Fruit fly (Drosophila melanogaster) whole organism, embryonic: ENCODE measurements around the gene CG17234.

Source experiments
- Asciz ChIP-seq: fragments of 200-800 bp; sonication (Bioruptor generic); optimal IDR thresholded peaks from 2 replicates; lab custom pipeline; 2017; ENCODE audit warnings: missing biosample characterization, mild to moderate bottlenecking, missing genetic modification characterization, missing genetic modification reagents
- Atf-2 ChIP-seq: fragments of 200-800 bp; sonication (Bioruptor generic); optimal IDR thresholded peaks from 2 replicates; lab custom pipeline; 2016; ENCODE audit warnings: missing biosample characterization, missing genetic modification characterization
- B-H2 ChIP-seq: fragments of 200-800 bp; sonication (Bioruptor generic); optimal IDR thresholded peaks from 2 replicates; lab custom pipeline; 2018; ENCODE audit warnings: missing biosample characterization, mild to moderate bottlenecking, missing genetic modification characterization
- CG10462 ChIP-seq: fragments of 200-800 bp; sonication (Bioruptor generic); optimal IDR thresholded peaks from 2 replicates; lab custom pipeline; 2016; ENCODE audit warnings: missing biosample characterization, missing genetic modification characterization
- CG11247 ChIP-seq: fragments of 200-800 bp; sonication (Bioruptor generic); IDR thresholded peaks from 2 replicates; pipeline ENCODE4 v1.3.6; 2022; ENCODE audit warnings: missing biosample characterization, missing genetic modification characterization
- CG12104 ChIP-seq: fragments of 200-800 bp; sonication (Bioruptor generic); optimal IDR thresholded peaks from 3 replicates; lab custom pipeline; 2016; ENCODE audit warnings: missing biosample characterization, missing genetic modification characterization
- CG12155 ChIP-seq: fragments of 200-800 bp; sonication (Bioruptor generic); optimal IDR thresholded peaks from 3 replicates; lab custom pipeline; 2016; ENCODE audit warnings: missing biosample characterization, missing genetic modification characterization
- CG12236 ChIP-seq: fragments of 200-800 bp; sonication (Bioruptor generic); optimal IDR thresholded peaks from 2 replicates; lab custom pipeline; 2016; ENCODE audit warnings: missing biosample characterization, missing genetic modification characterization
- CG15601 ChIP-seq: fragments of 200-800 bp; sonication (Bioruptor generic); optimal IDR thresholded peaks from 3 replicates; lab custom pipeline; 2019; ENCODE audit warnings: missing biosample characterization, mild to moderate bottlenecking, missing genetic modification characterization, moderate library complexity
- CG1603 ChIP-seq: fragments of 200-800 bp; sonication (Bioruptor generic); optimal IDR thresholded peaks from 2 replicates; lab custom pipeline; 2019; ENCODE audit warnings: missing biosample characterization, mild to moderate bottlenecking, missing genetic modification characterization, moderate library complexity
- CG18262 ChIP-seq: fragments of 200-800 bp; optimal IDR thresholded peaks from 3 replicates; lab custom pipeline; 2019; ENCODE audit warnings: missing biosample characterization, mild to moderate bottlenecking, missing genetic modification characterization, moderate library complexity
- CG31365 ChIP-seq: fragments of 200-800 bp; sonication (Bioruptor generic); optimal IDR thresholded peaks from 2 replicates; lab custom pipeline; 2018; ENCODE audit warnings: missing biosample characterization, mild to moderate bottlenecking, missing genetic modification characterization
- CG33213 ChIP-seq: fragments of 200-800 bp; sonication (Bioruptor generic); optimal IDR thresholded peaks from 3 replicates; lab custom pipeline; 2016; ENCODE audit warnings: missing biosample characterization, missing genetic modification characterization
- CG4820 ChIP-seq: fragments of 200-800 bp; sonication (Bioruptor generic); optimal IDR thresholded peaks from 3 replicates; lab custom pipeline; 2016; ENCODE audit warnings: missing biosample characterization, missing genetic modification characterization
- CG5245 ChIP-seq: fragments of 200-800 bp; sonication (Bioruptor generic); optimal IDR thresholded peaks from 3 replicates; lab custom pipeline; 2016; ENCODE audit warnings: missing biosample characterization, missing genetic modification characterization
- CG6175 ChIP-seq: fragments of 200-800 bp; sonication (Bioruptor generic); IDR thresholded peaks from 3 replicates; pipeline ENCODE4 v1.3.6; 2022; ENCODE audit warnings: missing biosample characterization, missing genetic modification characterization
- CG6683 ChIP-seq: fragments of 200-800 bp; sonication (Bioruptor generic); optimal IDR thresholded peaks from 2 replicates; lab custom pipeline; 2017; ENCODE audit warnings: missing biosample characterization, mild to moderate bottlenecking, missing genetic modification characterization, missing genetic modification reagents
- CG8359 ChIP-seq: fragments of 200-800 bp; sonication (Bioruptor generic); optimal IDR thresholded peaks from 2 replicates; lab custom pipeline; 2017; ENCODE audit warnings: missing biosample characterization, mild to moderate bottlenecking, missing genetic modification characterization, borderline replicate concordance
- CG9876 ChIP-seq: fragments of 200-800 bp; sonication (Bioruptor generic); optimal IDR thresholded peaks from 2 replicates; lab custom pipeline; 2016; ENCODE audit warnings: missing biosample characterization, missing genetic modification characterization
- CoRest ChIP-seq: fragments of 200-800 bp; sonication (Bioruptor generic); optimal IDR thresholded peaks from 3 replicates; lab custom pipeline; 2018; ENCODE audit warnings: missing biosample characterization, mild to moderate bottlenecking, missing genetic modification characterization, moderate library complexity
- Eip74EF ChIP-seq, 2 experiments: fragments of 200-800 bp in 1 of 2; fragments of >200 bp in 1 of 2; sonication (Bioruptor generic) in 1 of 2; optimal IDR thresholded peaks; 2 replicates each; lab custom pipeline; 2017 to 2019; ENCODE audit warnings: missing biosample characterization in 2 of 2, missing genetic modification characterization in 2 of 2, mild to moderate bottlenecking in 1 of 2, moderate library complexity in 1 of 2
- Gug ChIP-seq: fragments of 200-800 bp; sonication (Bioruptor generic); IDR thresholded peaks from 4 replicates; pipeline ENCODE4 v1.3.6; 2022; ENCODE audit warnings: missing biosample characterization, missing genetic modification characterization
- H15 ChIP-seq: fragments of 200-800 bp; sonication (Bioruptor generic); IDR thresholded peaks from 3 replicates; pipeline ENCODE4 v1.3.6; 2022; ENCODE audit warnings: missing biosample characterization, missing genetic modification characterization
- HLH54F ChIP-seq: fragments of 200-800 bp; sonication (Bioruptor generic); optimal IDR thresholded peaks from 3 replicates; lab custom pipeline; 2016; ENCODE audit warnings: missing biosample characterization, missing genetic modification characterization
- Hr39 ChIP-seq: fragments of >200 bp; optimal IDR thresholded peaks from 2 replicates; lab custom pipeline; 2017
- Mad ChIP-seq: fragments of 200-800 bp; sonication (Bioruptor generic); optimal IDR thresholded peaks from 2 replicates; lab custom pipeline; 2016; ENCODE audit warnings: missing biosample characterization, missing genetic modification characterization
- Max ChIP-seq: fragments of 200-800 bp; sonication (Bioruptor generic); optimal IDR thresholded peaks from 2 replicates; lab custom pipeline; 2016; ENCODE audit warnings: missing biosample characterization, mild to moderate bottlenecking, missing genetic modification characterization
- Mrtf ChIP-seq: fragments of 200-800 bp; sonication (Bioruptor generic); IDR thresholded peaks from 3 replicates; pipeline ENCODE4 v1.3.6; 2022; ENCODE audit warnings: missing biosample characterization, missing genetic modification characterization
- NC2α ChIP-seq: fragments of 200-800 bp; sonication (Bioruptor generic); optimal IDR thresholded peaks from 2 replicates; lab custom pipeline; 2016; ENCODE audit warnings: missing biosample characterization, missing genetic modification characterization
- Sox100B ChIP-seq: fragments of 200-800 bp; sonication (Bioruptor generic); optimal IDR thresholded peaks from 3 replicates; lab custom pipeline; 2018; ENCODE audit warnings: missing biosample characterization, mild to moderate bottlenecking, missing genetic modification characterization
- abd-A ChIP-seq: fragments of 200-800 bp; sonication (Bioruptor generic); optimal IDR thresholded peaks from 3 replicates; lab custom pipeline; 2019; ENCODE audit warnings: missing biosample characterization, mild to moderate bottlenecking, missing genetic modification characterization, moderate library complexity
- bab2 ChIP-seq: fragments of 200-800 bp; sonication (Bioruptor generic); optimal IDR thresholded peaks from 2 replicates; lab custom pipeline; 2016; ENCODE audit warnings: missing biosample characterization, missing genetic modification characterization
- chif ChIP-seq, 2 experiments: fragments of 200-800 bp; sonication (Bioruptor generic); optimal IDR thresholded peaks; 3 replicates each; lab custom pipeline; 2016; ENCODE audit warnings: missing biosample characterization in 2 of 2, missing genetic modification characterization in 2 of 2
- corto ChIP-seq: fragments of 200-800 bp; sonication (Bioruptor generic); optimal IDR thresholded peaks from 2 replicates; lab custom pipeline; 2016; ENCODE audit warnings: missing biosample characterization, mild to moderate bottlenecking, missing genetic modification characterization, moderate library complexity
- dan ChIP-seq: fragments of 200-800 bp; sonication (Bioruptor generic); IDR thresholded peaks from 2 replicates; pipeline ENCODE4 v1.3.6; 2022; ENCODE audit warnings: missing biosample characterization, missing genetic modification characterization
- dpn ChIP-seq, 2 experiments: fragments of 200-800 bp; sonication (Bioruptor generic); optimal IDR thresholded peaks; 3 replicates each; lab custom pipeline; 2016; ENCODE audit warnings: missing biosample characterization in 2 of 2, missing genetic modification characterization in 2 of 2
- fd102C ChIP-seq: fragments of 200-800 bp; sonication (Bioruptor generic); optimal IDR thresholded peaks from 2 replicates; lab custom pipeline; 2018; ENCODE audit warnings: missing biosample characterization, mild to moderate bottlenecking, missing genetic modification characterization, moderate library complexity
- fd64A ChIP-seq: fragments of 200-800 bp; sonication (Bioruptor generic); optimal IDR thresholded peaks from 3 replicates; lab custom pipeline; 2018; ENCODE audit warnings: missing biosample characterization, mild to moderate bottlenecking, missing genetic modification characterization
- gce ChIP-seq: fragments of 200-800 bp; sonication (Bioruptor generic); IDR thresholded peaks from 3 replicates; pipeline ENCODE4 v1.3.6; 2022; ENCODE audit warnings: missing biosample characterization, missing genetic modification characterization
- hkb ChIP-seq, 2 experiments: fragments of 200-800 bp in 1 of 2; fragments of >200 bp in 1 of 2; sonication (Bioruptor generic) in 1 of 2; IDR thresholded peaks in 1 of 2; optimal IDR thresholded peaks in 1 of 2; 2 replicates each; pipeline versions ENCODE4 v1.3.6 to Lab custom; 2017 to 2022; ENCODE audit warnings: missing biosample characterization in 1 of 2, missing genetic modification characterization in 1 of 2
- insv ChIP-seq, 2 experiments: fragments of 200-800 bp; sonication (Bioruptor generic); optimal IDR thresholded peaks; 3 replicates each; lab custom pipeline; 2016 to 2018; ENCODE audit warnings: missing biosample characterization in 2 of 2, missing genetic modification characterization in 2 of 2
- kay ChIP-seq: fragments of 200-800 bp; sonication (Bioruptor generic); optimal IDR thresholded peaks from 2 replicates; lab custom pipeline; 2016; ENCODE audit warnings: missing biosample characterization, missing genetic modification characterization
- klu ChIP-seq: fragments of 200-800 bp; sonication (Bioruptor generic); IDR thresholded peaks from 2 replicates; pipeline ENCODE4 v1.3.6; 2022; ENCODE audit warnings: missing biosample characterization, missing genetic modification characterization
- lab ChIP-seq: fragments of 200-800 bp; sonication (Bioruptor generic); optimal IDR thresholded peaks from 3 replicates; lab custom pipeline; 2017; ENCODE audit warnings: missing biosample characterization, missing genetic modification characterization, mild to moderate bottlenecking, moderate library complexity, missing genetic modification reagents
- nmo ChIP-seq: fragments of 200-800 bp; sonication (Bioruptor generic); optimal IDR thresholded peaks from 2 replicates; lab custom pipeline; 2018; ENCODE audit warnings: missing biosample characterization, mild to moderate bottlenecking, missing genetic modification characterization, moderate library complexity
- phol ChIP-seq: fragments of 200-800 bp; sonication (Bioruptor generic); optimal IDR thresholded peaks from 3 replicates; lab custom pipeline; 2018; ENCODE audit warnings: missing biosample characterization, mild to moderate bottlenecking, missing genetic modification characterization, moderate library complexity
- schlank ChIP-seq: fragments of 200-800 bp; sonication (Bioruptor generic); optimal IDR thresholded peaks from 2 replicates; lab custom pipeline; 2018; ENCODE audit warnings: missing biosample characterization, mild to moderate bottlenecking, missing genetic modification characterization
- vvl ChIP-seq: fragments of 200-800 bp; sonication (Bioruptor generic); IDR thresholded peaks from 2 replicates; pipeline ENCODE4 v1.3.6; 2022; ENCODE audit warnings: missing biosample characterization, missing genetic modification characterization
- wor ChIP-seq: fragments of 200-800 bp; sonication (Bioruptor generic); IDR thresholded peaks from 2 replicates; pipeline ENCODE4 v1.3.6; 2022; ENCODE audit warnings: missing biosample characterization, missing genetic modification characterization
- zfh2 ChIP-seq: fragments of 200-800 bp; sonication (Bioruptor generic); optimal IDR thresholded peaks from 2 replicates; lab custom pipeline; 2016; ENCODE audit warnings: missing biosample characterization, missing genetic modification characterization

Gene CG17234

DNA sequence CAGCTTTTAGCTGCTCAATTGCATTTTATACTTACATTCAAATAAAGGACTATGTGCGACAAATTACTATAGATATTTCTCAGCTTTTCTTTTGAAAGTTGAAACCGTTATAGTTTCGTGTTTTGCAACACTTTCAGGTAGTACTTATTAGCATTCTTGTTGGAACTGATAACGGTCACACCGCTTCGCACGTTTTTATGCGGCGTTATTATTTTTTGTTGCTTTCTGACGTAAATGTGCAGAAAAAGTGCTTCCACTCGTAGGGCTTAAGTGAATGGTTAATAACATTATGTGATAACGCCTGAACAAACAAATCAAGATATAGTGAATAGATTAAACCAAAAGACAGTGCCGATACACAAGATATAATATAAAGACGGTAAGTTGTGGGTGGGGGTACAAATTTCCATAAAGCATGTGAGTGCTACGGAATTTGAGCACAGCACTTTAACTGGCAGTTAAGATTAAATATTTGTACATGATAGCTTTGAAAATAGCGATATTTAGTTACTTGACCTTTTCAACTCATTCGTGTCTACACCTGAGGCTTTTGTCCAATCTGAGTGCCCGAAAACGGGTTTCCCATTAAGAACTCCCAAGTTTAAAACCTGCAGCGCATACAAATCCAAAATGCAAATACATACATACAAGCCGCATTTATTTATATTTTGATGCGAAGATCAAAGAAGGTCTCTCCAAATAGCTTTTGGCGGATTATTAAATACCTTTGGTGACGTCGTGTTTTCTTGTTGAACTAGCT is 32.1 kb upstream of the CG17234 start, which contains the start of gene papi (continued):
- TF ChIP-seq hkb (optimal IDR thresholded peaks at IDR 0.05; lab: Kevin White, UChicago) (no peak), hkb (GFP tag; IDR thresholded peaks at IDR 0.05; lab: Robert Waterston, UW) (peak; percentile 9; the same call in 1 of the 2 replicates), CG4820 (GFP tag; lab: Kevin White, UChicago) (no peak), dpn (GFP tag; optimal IDR thresholded peaks at IDR 0.05; lab: Kevin White, UChicago) (no peak), Max (GFP tag; lab: Kevin White, UChicago) (peak; percentile 69), insv (GFP tag; optimal IDR thresholded peaks at IDR 0.05; lab: Kevin White, UChicago) (peak in 1 of 2 experiments; percentile 92), Eip74EF (GFP tag; optimal IDR thresholded peaks at IDR 0.05; lab: Kevin White, UChicago) (no peak), CG6175 (GFP tag; lab: Robert Waterston, UW) (no peak), CG1603 (tag; lab: Kevin White, UChicago) (peak; percentile 34), CG31365 (tag; lab: Kevin White, UChicago) (no peak), klu (no peak), H15 (GFP tag; lab: Robert Waterston, UW) (no peak), CG12236 (no peak), gce (GFP tag; lab: Robert Waterston, UW) (no peak), Mrtf (GFP tag; lab: Robert Waterston, UW) (no peak), corto (GFP tag; lab: Kevin White, UChicago) (no peak), NC2α (GFP tag; lab: Kevin White, UChicago) (no peak), dan (GFP tag; lab: Robert Waterston, UW) (no peak), Mad (GFP tag; lab: Kevin White, UChicago) (no peak), CoRest (tag; lab: Kevin White, UChicago) (no peak), abd-A (tag; lab: Kevin White, UChicago) (peak; percentile 43), wor (no peak), kay (no peak), vvl (no peak), CG18262 (no peak), schlank (tag; lab: Kevin White, UChicago) (no peak), Gug (GFP tag; lab: Robert Waterston, UW) (no peak), lab (GFP tag; lab: Kevin White, UChicago) (peak; percentile 22), Hr39 (lab: Kevin White, UChicago) (no peak), fd64A (no peak), CG5245 (GFP tag; lab: Kevin White, UChicago) (no peak), CG9876 (no peak), phol (tag; lab: Kevin White, UChicago) (peak; percentile 3), CG6683 (GFP tag; lab: Kevin White, UChicago) (no peak), B-H2 (GFP tag; lab: Kevin White, UChicago) (peak; percentile 53), Asciz (GFP tag; lab: Kevin White, UChicago) (no peak), Sox100B (GFP tag; lab: Kevin White, UChicago) (no peak), chif (GFP tag; optimal IDR thresholded peaks at IDR 0.05; lab: Kevin White, UChicago) (no peak), HLH54F (GFP tag; lab: Kevin White, UChicago) (no peak), zfh2 (GFP tag; lab: Kevin White, UChicago) (no peak), bab2 (no peak), CG8359 (GFP tag; lab: Kevin White, UChicago) (no peak), CG15601 (tag; lab: Kevin White, UChicago) (no peak), CG10462 (GFP tag; lab: Kevin White, UChicago) (no peak), CG11247 (no peak), CG33213 (GFP tag; lab: Kevin White, UChicago) (no peak), CG12104 (GFP tag; lab: Kevin White, UChicago) (no peak), CG12155 (GFP tag; lab: Kevin White, UChicago) (no peak), Atf-2 (no peak), fd102C (GFP tag; lab: Kevin White, UChicago) (no peak), nmo (GFP tag; lab: Kevin White, UChicago) (no peak)
